Worm (Caenorhabditis elegans) whole organism, young adult: ENCODE results near the gene dct-12.

Experiments
- B0035.1 ChIP-seq: sonication (generic microtip); optimal IDR thresholded peaks from 2 replicates; lab custom pipeline; 2016; ENCODE audit warnings: missing genetic modification characterization, mild to moderate bottlenecking, missing compliant biosample characterization, missing genotype, missing genetic modification reagents
- C17E4.6 ChIP-seq: fragments of 200-800 bp; sonication (Bioruptor generic); IDR thresholded peaks from 2 replicates; pipeline ENCODE4 v1.3.6; 2022; ENCODE audit warnings: missing genetic modification reagents, missing genetic modification characterization, missing compliant biosample characterization
- F37B4.10 ChIP-seq: fragments of 200-800 bp; sonication (Bioruptor generic); IDR thresholded peaks from 2 replicates; pipeline ENCODE4 v1.3.6; 2022; ENCODE audit warnings: missing genetic modification characterization, missing compliant biosample characterization
- F49E8.2 ChIP-seq: sonication (generic microtip); optimal IDR thresholded peaks from 3 replicates; lab custom pipeline; 2017; ENCODE audit warnings: missing genetic modification characterization, mild to moderate bottlenecking, missing compliant biosample characterization, antibody characterized with exemption, moderate library complexity; ENCODE audit not compliant: insufficient read depth
- F55B11.4 ChIP-seq: sonication (generic microtip); optimal IDR thresholded peaks from 2 replicates; lab custom pipeline; 2016; ENCODE audit warnings: missing compliant biosample characterization, missing genetic modification characterization, borderline replicate concordance; ENCODE audit not compliant: insufficient read depth
- T26A5.8 ChIP-seq: sonication (generic microtip); optimal IDR thresholded peaks from 2 replicates; lab custom pipeline; 2016; ENCODE audit warnings: missing genetic modification characterization, missing compliant biosample characterization
- Y53G8AR.9 ChIP-seq: fragments of 200-800 bp; sonication (Bioruptor generic); conservative IDR thresholded peaks from 2 replicates; pipeline ENCODE4 v1.3.6; 2022; ENCODE audit warnings: missing genetic modification reagents, missing genetic modification characterization, missing compliant biosample characterization
- Y56A3A.18 ChIP-seq: fragments of 200-800 bp; sonication (Bioruptor generic); IDR thresholded peaks from 2 replicates; pipeline ENCODE4 v1.3.6; 2022; ENCODE audit warnings: missing genetic modification reagents, missing genetic modification characterization, missing compliant biosample characterization
- Y79H2A.3 ChIP-seq: fragments of 200-800 bp; sonication (Bioruptor generic); conservative IDR thresholded peaks from 2 replicates; pipeline ENCODE4 v1.3.6; 2022; ENCODE audit warnings: missing genetic modification reagents, missing genetic modification characterization, missing compliant biosample characterization
- Y95B8A.8 ChIP-seq: fragments of 200-800 bp; sonication (Bioruptor generic); IDR thresholded peaks from 2 replicates; pipeline ENCODE4 v1.3.6; 2022; ENCODE audit warnings: missing genetic modification reagents, missing genetic modification characterization, missing compliant biosample characterization
- akir-1 ChIP-seq: fragments of 200-800 bp; sonication (Bioruptor generic); optimal IDR thresholded peaks from 2 replicates; lab custom pipeline; 2018; ENCODE audit warnings: mild to moderate bottlenecking, missing genetic modification characterization, moderate library complexity, missing compliant biosample characterization
- athp-1 ChIP-seq: sonication (generic microtip); optimal IDR thresholded peaks from 2 replicates; lab custom pipeline; 2017; ENCODE audit warnings: mild to moderate bottlenecking, missing genetic modification characterization, missing compliant biosample characterization
- attf-3 ChIP-seq: fragments of 200-800 bp; sonication (Bioruptor generic); conservative IDR thresholded peaks from 2 replicates; pipeline ENCODE4 v1.3.6; 2022; ENCODE audit warnings: missing genetic modification reagents, missing genetic modification characterization, missing compliant biosample characterization
- attf-5 ChIP-seq: fragments of 200-800 bp; sonication (Bioruptor generic); optimal IDR thresholded peaks from 2 replicates; lab custom pipeline; 2018; ENCODE audit warnings: mild to moderate bottlenecking, missing genetic modification characterization, missing compliant biosample characterization
- ccch-3 ChIP-seq: fragments of 200-800 bp; sonication (Bioruptor generic); optimal IDR thresholded peaks from 2 replicates; lab custom pipeline; 2018; ENCODE audit warnings: mild to moderate bottlenecking, missing genetic modification characterization, missing compliant biosample characterization
- cebp-1 ChIP-seq, 2 experiments: fragments of 200-800 bp in 1 of 2; sonication (Bioruptor generic) in 1 of 2; sonication (generic microtip) in 1 of 2; IDR thresholded peaks in 1 of 2; optimal IDR thresholded peaks in 1 of 2; 2 replicates each; pipeline versions ENCODE4 v1.3.6 to Lab custom; 2017 to 2022; ENCODE audit warnings: missing compliant biosample characterization in 2 of 2, missing genetic modification characterization in 2 of 2, mild to moderate bottlenecking in 1 of 2, missing genetic modification reagents in 1 of 2, moderate library complexity in 1 of 2
- dpl-1 ChIP-seq: fragments of 150-350 bp; optimal IDR thresholded peaks from 2 replicates; lab custom pipeline; 2014; ENCODE audit warnings: missing biosample characterization, missing genetic modification reagents, missing genetic modification characterization
- efl-1 ChIP-seq: fragments of 150-350 bp; optimal IDR thresholded peaks from 2 replicates; lab custom pipeline; 2014; ENCODE audit warnings: missing biosample characterization, missing genetic modification reagents, missing genetic modification characterization
- egl-18 ChIP-seq: fragments of 200-800 bp; sonication (Bioruptor generic); IDR thresholded peaks from 2 replicates; pipeline ENCODE4 v1.3.6; 2022; ENCODE audit warnings: missing genetic modification reagents, missing genetic modification characterization, missing compliant biosample characterization
- ets-4 ChIP-seq: fragments of 200-800 bp; sonication (Bioruptor generic); optimal IDR thresholded peaks from 2 replicates; lab custom pipeline; 2018; ENCODE audit warnings: mild to moderate bottlenecking, missing genetic modification characterization, missing compliant biosample characterization
- fkh-3 ChIP-seq: sonication (generic microtip); optimal IDR thresholded peaks from 2 replicates; lab custom pipeline; 2016; ENCODE audit warnings: mild to moderate bottlenecking, missing genetic modification characterization, missing compliant biosample characterization
- hlh-26 ChIP-seq: fragments of 200-800 bp; sonication (Bioruptor generic); conservative IDR thresholded peaks from 2 replicates; pipeline ENCODE4 v1.3.6; 2022; ENCODE audit warnings: missing genetic modification reagents, missing genetic modification characterization, missing compliant biosample characterization
- hrde-1 ChIP-seq: sonication (generic microtip); optimal IDR thresholded peaks from 2 replicates; lab custom pipeline; 2016; ENCODE audit warnings: missing genetic modification characterization, mild to moderate bottlenecking, missing compliant biosample characterization, moderate library complexity, missing genotype, missing genetic modification reagents, borderline replicate concordance
- let-607 ChIP-seq, 2 experiments: fragments of 200-800 bp in 1 of 2; sonication (Bioruptor generic) in 1 of 2; sonication (generic microtip) in 1 of 2; optimal IDR thresholded peaks; 2 replicates each; lab custom pipeline; 2016 to 2018; ENCODE audit warnings: mild to moderate bottlenecking in 2 of 2, missing compliant biosample characterization in 2 of 2, missing genetic modification characterization in 2 of 2, moderate library complexity in 2 of 2, missing genotype in 1 of 2
- lin-54 ChIP-seq: fragments of 200-800 bp; sonication (Bioruptor generic); optimal IDR thresholded peaks from 2 replicates; lab custom pipeline; 2018; ENCODE audit warnings: mild to moderate bottlenecking, missing genetic modification characterization, missing compliant biosample characterization
- madf-6 ChIP-seq: fragments of 200-800 bp; sonication (Bioruptor generic); IDR thresholded peaks from 2 replicates; pipeline ENCODE4 v1.3.6; 2022; ENCODE audit warnings: missing genetic modification reagents, missing genetic modification characterization, missing compliant biosample characterization
- nhr-120 ChIP-seq: fragments of 200-800 bp; sonication (Bioruptor generic); IDR thresholded peaks from 2 replicates; pipeline ENCODE4 v1.3.6; 2022; ENCODE audit warnings: missing genetic modification characterization, missing compliant biosample characterization
- sea-2 ChIP-seq: fragments of 200-800 bp; sonication (Bioruptor generic); IDR thresholded peaks from 2 replicates; pipeline ENCODE4 v1.3.6; 2022; ENCODE audit warnings: missing genetic modification characterization, missing compliant biosample characterization
- snpc-3.4 ChIP-seq: sonication (generic microtip); optimal IDR thresholded peaks from 2 replicates; lab custom pipeline; 2017; ENCODE audit warnings: missing genetic modification characterization, mild to moderate bottlenecking, missing compliant biosample characterization, antibody characterized with exemption, moderate library complexity, missing genotype, missing genetic modification reagents
- snpc-4 ChIP-seq, 5 experiments: fragments of 150-350 bp in 1 of 5; sonication (generic microtip) in 4 of 5; optimal IDR thresholded peaks; 2 replicates each; lab custom pipeline; 2014 to 2018; ENCODE audit warnings: missing genetic modification characterization in 5 of 5, missing biosample characterization in 3 of 5, antibody characterized with exemption in 2 of 5, mild to moderate bottlenecking in 2 of 5, missing compliant biosample characterization in 2 of 5, missing genotype in 2 of 5, moderate library complexity in 2 of 5, missing genetic modification reagents in 1 of 5
- tbx-9 ChIP-seq: sonication (generic microtip); optimal IDR thresholded peaks from 2 replicates; lab custom pipeline; 2016; ENCODE audit warnings: borderline replicate concordance, missing genetic modification characterization, inconsistent platforms, missing compliant biosample characterization
- ztf-18 ChIP-seq: sonication (generic microtip); optimal IDR thresholded peaks from 2 replicates; lab custom pipeline; 2016; ENCODE audit warnings: missing genotype, mild to moderate bottlenecking, missing genetic modification characterization, missing compliant biosample characterization
- ztf-6 ChIP-seq: fragments of 200-800 bp; sonication (Bioruptor generic); IDR thresholded peaks from 2 replicates; pipeline ENCODE4 v1.3.6; 2022; ENCODE audit warnings: missing genetic modification reagents, missing genetic modification characterization, missing compliant biosample characterization

Gene dct-12

ce11 chrII:12432356-12432755, at the start of gene dct-12:
Gene dct-12 (minus strand): TSS chrII:12432456.
- TF ChIP-seq F37B4.10 (GFP tag; lab: Robert Waterston, UW) (no peak), snpc-4 (GFP tag; optimal IDR thresholded peaks at IDR 0.05; lab: Kevin White, UChicago) (no peak), snpc-4 (tag; optimal IDR thresholded peaks at IDR 0.05; lab: Kevin White, UChicago) (peak in 1 of 4 experiments; percentile 35), T26A5.8 (tag; lab: Kevin White, UChicago) (no peak), sea-2 (GFP tag; lab: Robert Waterston, UW) (no peak), B0035.1 (tag; lab: Kevin White, UChicago) (no peak)

DNA sequence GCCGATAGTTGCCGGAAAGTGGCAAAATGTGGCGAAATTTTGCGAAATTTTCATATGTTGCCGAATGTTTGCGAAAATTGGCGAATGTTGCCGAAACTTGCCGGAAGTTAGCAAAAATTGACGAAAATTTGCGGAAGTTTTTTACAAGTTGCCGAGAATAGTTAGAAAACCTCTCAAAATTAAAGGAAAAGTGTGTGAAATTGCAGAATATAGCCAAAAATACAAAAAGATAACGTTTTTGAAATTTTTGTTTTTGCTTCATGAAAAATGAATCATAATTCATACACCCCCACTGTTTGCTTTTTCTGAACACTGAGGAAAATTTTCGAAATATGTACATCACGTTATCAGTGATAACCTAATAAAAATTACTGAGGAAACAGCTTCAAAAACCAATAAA, 49.4 kb upstream of the dct-12 start:
- TF ChIP-seq efl-1 (no peak), snpc-3.4 (no peak), athp-1 (tag; lab: Kevin White, UChicago) (no peak), Y56A3A.18 (GFP tag; lab: Robert Waterston, UW) (no peak), madf-6 (GFP tag; lab: Robert Waterston, UW) (no peak), dpl-1 (GFP tag; lab: Kevin White, UChicago) (no peak), F55B11.4 (tag; lab: Kevin White, UChicago) (no peak), attf-3 (GFP tag; lab: Robert Waterston, UW) (no peak), F37B4.10 (GFP tag; lab: Robert Waterston, UW) (no peak), attf-5 (GFP tag; lab: Kevin White, UChicago) (no peak), cebp-1 (GFP tag; IDR thresholded peaks at IDR 0.05; lab: Robert Waterston, UW) (no peak), cebp-1 (tag; optimal IDR thresholded peaks at IDR 0.05; lab: Kevin White, UChicago) (no peak), let-607 (tag; optimal IDR thresholded peaks at IDR 0.05; lab: Kevin White, UChicago) (no peak), F49E8.2 (tag; lab: Kevin White, UChicago) (no peak)

- TF ChIP-seq snpc-3.4 (no peak), lin-54 (GFP tag; lab: Kevin White, UChicago) (no peak), ztf-18 (tag; lab: Kevin White, UChicago) (no peak), F37B4.10 (GFP tag; lab: Robert Waterston, UW) (no peak), ccch-3 (GFP tag; lab: Kevin White, UChicago) (no peak)
Observed at ce11 chrII:12480811-12481210, 48.6 kb upstream of the dct-12 start, which contains the start of gene arrd-9. Gene arrd-9 (minus strand): TSS chrII:12480911.

DNA sequence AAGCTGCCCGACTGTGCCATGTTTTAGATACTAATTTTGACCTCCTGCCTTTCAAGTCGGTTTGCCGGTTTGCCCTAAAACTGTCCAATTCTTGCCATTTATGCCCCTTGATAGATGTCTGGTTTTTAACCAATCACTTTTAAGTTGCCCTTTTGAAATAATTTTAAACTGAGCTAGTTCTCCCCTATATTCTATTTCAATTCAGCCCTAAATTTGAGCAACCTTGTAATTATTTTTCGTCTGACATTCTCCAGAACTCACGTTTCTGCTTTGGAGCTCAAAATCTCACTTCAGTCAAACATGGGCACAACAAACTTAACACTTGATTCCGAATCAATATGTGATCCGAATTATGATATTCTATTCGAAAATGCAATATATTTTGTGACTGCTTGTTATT, 41.1 kb upstream of the dct-12 start, which contains the start of gene srg-17:
Gene srg-17, plus strand, starts transcription at position 301 of the 400 bp plus-strand sequence.
- TF ChIP-seq Y95B8A.8 (GFP tag; lab: Robert Waterston, UW), result no peak
- TF ChIP-seq ztf-6 (GFP tag; lab: Robert Waterston, UW), result no peak
- TF ChIP-seq attf-3 (GFP tag; lab: Robert Waterston, UW), result no peak
- no peak for TF ChIP-seq Y53G8AR.9 (GFP tag; lab: Robert Waterston, UW)
- no peak for TF ChIP-seq fkh-3 (tag; lab: Kevin White, UChicago)
- TF ChIP-seq ets-4 (GFP tag; lab: Kevin White, UChicago), result no peak
- TF ChIP-seq tbx-9 (tag; lab: Kevin White, UChicago), result no peak
- TF ChIP-seq let-607 (tag; optimal IDR thresholded peaks at IDR 0.05; lab: Kevin White, UChicago), result no peak
- TF ChIP-seq Y79H2A.3 (GFP tag; lab: Robert Waterston, UW), result no peak
- no peak for TF ChIP-seq akir-1 (GFP tag; lab: Kevin White, UChicago)
- TF ChIP-seq nhr-120 (GFP tag; lab: Robert Waterston, UW), result no peak
- TF ChIP-seq egl-18 (GFP tag; lab: Robert Waterston, UW), result no peak
- no peak for TF ChIP-seq hlh-26 (GFP tag; lab: Robert Waterston, UW)
- TF ChIP-seq hrde-1, result no peak
- no peak for TF ChIP-seq C17E4.6 (GFP tag; lab: Robert Waterston, UW)
- TF ChIP-seq, all 124 proteins: peak for 0
